Worm (Caenorhabditis elegans): ENCODE measurements around the gene Y62H9A.8.

Y62H9A.8 gene

DNA sequence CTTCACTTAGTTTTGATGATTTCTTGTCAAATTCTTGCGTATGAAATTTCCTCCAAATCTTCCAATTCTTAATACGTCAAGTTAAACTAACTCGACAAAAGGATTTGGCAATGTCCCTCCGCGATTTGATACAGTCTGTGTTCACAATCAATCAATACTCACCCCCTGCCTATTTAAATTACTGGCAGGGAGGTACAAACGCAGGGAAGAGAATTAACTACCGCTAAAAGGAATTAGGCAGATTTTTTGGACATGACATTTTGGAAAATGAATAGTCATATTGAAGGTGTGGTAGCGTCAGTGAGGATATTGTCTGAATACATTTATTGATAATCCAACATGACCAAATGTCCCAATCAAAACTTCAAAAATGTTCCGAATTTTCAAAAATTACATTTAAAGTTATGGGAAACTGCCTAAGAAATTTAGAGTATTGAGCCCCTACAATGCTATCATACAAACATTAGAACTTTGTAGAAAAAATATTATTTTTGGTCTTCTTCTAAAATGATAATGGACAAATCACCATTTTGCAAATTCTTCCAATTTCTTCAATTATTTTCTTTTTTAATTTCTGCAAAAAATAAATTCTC, 45.2 kb upstream of the Y62H9A.8 start (continued):
- TF ChIP-seq madf-2 (tag; optimal IDR thresholded peaks at IDR 0.05), result peak; percentile 73
- TF ChIP-seq tbx-7 (tag; optimal IDR thresholded peaks at IDR 0.05), result peak; percentile 50
- peak; percentile 44 for TF ChIP-seq hlh-15 (tag; optimal IDR thresholded peaks at IDR 0.05)
- TF ChIP-seq unc-42 (tag; optimal IDR thresholded peaks at IDR 0.05), result peak; percentile 90
- peak; percentile 87 for TF ChIP-seq syd-9 (tag; optimal IDR thresholded peaks at IDR 0.05)
- TF ChIP-seq fax-1 (tag; optimal IDR thresholded peaks at IDR 0.05), result no peak
- TF ChIP-seq mec-3 (tag; optimal IDR thresholded peaks at IDR 0.05; ENCODE audit: borderline replicate concordance), result no peak
- no peak for TF ChIP-seq odd-2 (tag; optimal IDR thresholded peaks at IDR 0.05)
- TF ChIP-seq ceh-14 (tag; optimal IDR thresholded peaks at IDR 0.05), result peak; percentile 52
- TF ChIP-seq pqm-1 (tag; optimal IDR thresholded peaks at IDR 0.05), result peak; percentile 85
- TF ChIP-seq dve-1 (tag; optimal IDR thresholded peaks at IDR 0.05), result peak; percentile 98
- peak; percentile 18 for TF ChIP-seq ets-4 (tag; optimal IDR thresholded peaks at IDR 0.05)
- TF ChIP-seq nhr-11 (tag; optimal IDR thresholded peaks at IDR 0.05), result peak; percentile 92
- TF ChIP-seq unc-86 (tag; optimal IDR thresholded peaks at IDR 0.05), result peak; percentile 85
- peak; percentile 81 for TF ChIP-seq ref-2 (tag; optimal IDR thresholded peaks at IDR 0.05)
- TF ChIP-seq ceh-30 (tag; optimal IDR thresholded peaks at IDR 0.05), result peak; percentile 88
- peak; percentile 57 for TF ChIP-seq fkh-10 (GFP tag; optimal IDR thresholded peaks at IDR 0.05)
- TF ChIP-seq ceh-45 (GFP tag; IDR thresholded peaks at IDR 0.05), result no peak
- peak; percentile 66 for TF ChIP-seq ceh-6 (GFP tag; optimal IDR thresholded peaks at IDR 0.05)
- no peak for TF ChIP-seq unc-55 (GFP tag; optimal IDR thresholded peaks at IDR 0.05)
- no peak for TF ChIP-seq pha-4 (tag; optimal IDR thresholded peaks at IDR 0.05)
- TF ChIP-seq hlh-13 (GFP tag; optimal IDR thresholded peaks at IDR 0.05), result no peak
- peak; percentile 97 for TF ChIP-seq pros-1 (tag; optimal IDR thresholded peaks at IDR 0.05)
- TF ChIP-seq dmd-4 (tag; optimal IDR thresholded peaks at IDR 0.05; ENCODE audit: borderline replicate concordance), result peak; percentile 31
- TF ChIP-seq nfya-1 (tag; optimal IDR thresholded peaks at IDR 0.05), result no peak
- TF ChIP-seq ama-1 (optimal IDR thresholded peaks at IDR 0.05), result no peak
- TF ChIP-seq K02D7.2 (tag; optimal IDR thresholded peaks at IDR 0.05), result no peak
- peak; percentile 94 for TF ChIP-seq rnt-1 (tag; optimal IDR thresholded peaks at IDR 0.05)
- no peak for TF ChIP-seq npax-4 (tag; optimal IDR thresholded peaks at IDR 0.05)
- TF ChIP-seq lin-11 (tag; optimal IDR thresholded peaks at IDR 0.05), result no peak
- no peak for TF ChIP-seq ahr-1 (tag; optimal IDR thresholded peaks at IDR 0.05)
- TF ChIP-seq unc-3 (GFP tag; conservative IDR thresholded peaks at IDR 0.05), result 0 out of 2 replicates have a peak, but pooled peaks have one; percentile 21
- TF ChIP-seq unc-3 (tag; optimal IDR thresholded peaks at IDR 0.05), result peak; percentile 15
- peak; percentile 62 for TF ChIP-seq pat-9 (tag; optimal IDR thresholded peaks at IDR 0.05)
- peak; percentile 45 for TF ChIP-seq hlh-8 (tag; optimal IDR thresholded peaks at IDR 0.05)
- peak; percentile 1 for TF ChIP-seq T23F11.4 (GFP tag; optimal IDR thresholded peaks at IDR 0.05)
- peak; percentile 66 for TF ChIP-seq gmeb-2 (tag; optimal IDR thresholded peaks at IDR 0.05)
- peak; percentile 89 for TF ChIP-seq tbx-2 (tag; optimal IDR thresholded peaks at IDR 0.05)
- TF ChIP-seq ztf-16 (tag; optimal IDR thresholded peaks at IDR 0.05), result peak; percentile 68
- peak; percentile 41 for TF ChIP-seq che-1 (tag; optimal IDR thresholded peaks at IDR 0.05)
- TF ChIP-seq Y22D7AL.16 (tag; optimal IDR thresholded peaks at IDR 0.05), result no peak
- no peak for TF ChIP-seq nhr-232 (tag; optimal IDR thresholded peaks at IDR 0.05)
- TF ChIP-seq pag-3 (tag; optimal IDR thresholded peaks at IDR 0.05; ENCODE audit: borderline replicate concordance), result no peak
- TF ChIP-seq sdc-2 (tag; optimal IDR thresholded peaks at IDR 0.05), result peak; percentile 99
- TF ChIP-seq K09A11.1 (tag; optimal IDR thresholded peaks at IDR 0.05; ENCODE audit: insufficient read depth), result peak; percentile 87
- peak; percentile 46 for TF ChIP-seq sox-2 (GFP tag; IDR thresholded peaks at IDR 0.05)

All from whole organism, late embryonic.